Worm (Caenorhabditis elegans) whole organism, L1 larva: ENCODE data around the gene lin-66.

ENCODE experiments used
- C04F5.9 ChIP-seq: sonication (generic microtip); optimal IDR thresholded peaks from 2 replicates; lab custom pipeline; 2016; ENCODE audit warnings: missing genetic modification characterization, missing compliant biosample characterization
- C16A3.4 ChIP-seq: fragments of 150-350 bp; optimal IDR thresholded peaks from 2 replicates; lab custom pipeline; 2014; ENCODE audit warnings: missing biosample characterization, missing genetic modification characterization
- blmp-1 ChIP-seq: fragments of 150-350 bp; optimal IDR thresholded peaks from 2 replicates; lab custom pipeline; 2014; ENCODE audit warnings: missing biosample characterization, missing genetic modification characterization
- ceh-82 ChIP-seq, 3 experiments: fragments of 150-350 bp in 1 of 3; sonication (generic microtip) in 2 of 3; optimal IDR thresholded peaks; 2 replicates each; lab custom pipeline; 2014 to 2017; ENCODE audit warnings: missing biosample characterization in 3 of 3, missing genetic modification characterization in 3 of 3
- ceh-88 ChIP-seq: fragments of 200-800 bp; sonication (Bioruptor generic); IDR thresholded peaks from 2 replicates; pipeline ENCODE4 v1.3.6; 2022; ENCODE audit warnings: missing genetic modification characterization, missing compliant biosample characterization
- dsc-1 ChIP-seq: sonication (generic microtip); optimal IDR thresholded peaks from 2 replicates; lab custom pipeline; 2016; ENCODE audit warnings: mild to moderate bottlenecking, missing genetic modification characterization, missing compliant biosample characterization
- efl-1 ChIP-seq, 4 experiments: fragments of 150-350 bp; optimal IDR thresholded peaks in 3 of 4; peaks in 1 of 4; 1 replicate in 1 of 4; 2 replicates in 3 of 4; lab custom pipeline; 2014; ENCODE audit warnings: missing biosample characterization in 2 of 4, missing genetic modification characterization in 2 of 4, missing genetic modification reagents in 2 of 4
- efl-3 ChIP-seq: fragments of 200-800 bp; sonication (Bioruptor generic); optimal IDR thresholded peaks from 2 replicates; lab custom pipeline; 2018; ENCODE audit warnings: mild to moderate bottlenecking, missing genetic modification characterization, missing compliant biosample characterization
- elt-2 ChIP-seq: sonication (generic microtip); optimal IDR thresholded peaks from 2 replicates; lab custom pipeline; 2016; ENCODE audit warnings: missing genetic modification characterization, mild to moderate bottlenecking, inconsistent platforms, missing compliant biosample characterization, missing genetic modification reagents
- elt-3 ChIP-seq, 6 experiments: fragments of 150-350 bp in 1 of 6; sonication (generic microtip); optimal IDR thresholded peaks; 2 replicates each; lab custom pipeline; 2017 to 2018; ENCODE audit warnings: missing biosample characterization in 6 of 6, missing genetic modification characterization in 6 of 6, inconsistent platforms in 1 of 6
- ets-5 ChIP-seq: fragments of 200-800 bp; sonication (Bioruptor generic); IDR thresholded peaks from 2 replicates; pipeline ENCODE4 v1.3.6; 2022; ENCODE audit warnings: missing genetic modification characterization, missing compliant biosample characterization
- fkh-4 ChIP-seq: sonication (generic microtip); optimal IDR thresholded peaks from 2 replicates; lab custom pipeline; 2016; ENCODE audit warnings: missing compliant biosample characterization, missing genetic modification characterization, borderline replicate concordance
- fkh-8 ChIP-seq: sonication (generic microtip); optimal IDR thresholded peaks from 2 replicates; lab custom pipeline; 2016; ENCODE audit warnings: mild to moderate bottlenecking, missing genetic modification characterization, missing compliant biosample characterization
- grh-1 ChIP-seq: fragments of 200-800 bp; sonication (Bioruptor generic); IDR thresholded peaks from 2 replicates; pipeline ENCODE4 v1.3.6; 2022; ENCODE audit warnings: missing genetic modification reagents, missing genetic modification characterization, missing compliant biosample characterization
- hlh-17 ChIP-seq: fragments of 200-800 bp; sonication (Bioruptor generic); optimal IDR thresholded peaks from 2 replicates; lab custom pipeline; 2018; ENCODE audit warnings: missing genetic modification characterization, mild to moderate bottlenecking, missing compliant biosample characterization, moderate library complexity, borderline replicate concordance
- hlh-4 ChIP-seq: sonication (generic microtip); optimal IDR thresholded peaks from 2 replicates; lab custom pipeline; 2016; ENCODE audit warnings: mild to moderate bottlenecking, missing genetic modification characterization, missing compliant biosample characterization
- lin-35 ChIP-seq, 2 experiments: fragments of 150-350 bp; optimal IDR thresholded peaks; 2 replicates each; lab custom pipeline; 2014; ENCODE audit warnings: missing biosample characterization in 2 of 2, missing genetic modification characterization in 2 of 2, missing genetic modification reagents in 2 of 2
- lir-3 ChIP-seq: sonication (generic microtip); optimal IDR thresholded peaks from 2 replicates; lab custom pipeline; 2016; ENCODE audit warnings: mild to moderate bottlenecking, missing genetic modification characterization, moderate library complexity, missing compliant biosample characterization; ENCODE audit not compliant: poor library complexity
- nhr-11 ChIP-seq: fragments of 150-350 bp; optimal IDR thresholded peaks from 2 replicates; lab custom pipeline; 2014; ENCODE audit warnings: missing biosample characterization, missing genetic modification characterization
- nhr-28 ChIP-seq: fragments of 150-350 bp; optimal IDR thresholded peaks from 2 replicates; lab custom pipeline; 2014; ENCODE audit warnings: missing biosample characterization, missing genetic modification characterization
- nhr-47 ChIP-seq: sonication (generic microtip); optimal IDR thresholded peaks from 2 replicates; lab custom pipeline; 2016; ENCODE audit warnings: mild to moderate bottlenecking, missing genetic modification characterization, moderate library complexity, missing compliant biosample characterization
- nhr-84 ChIP-seq: sonication (generic microtip); optimal IDR thresholded peaks from 2 replicates; lab custom pipeline; 2017; ENCODE audit warnings: missing biosample characterization, missing genetic modification characterization
- nhr-85 ChIP-seq: sonication (generic microtip); peaks from one replicate; lab custom pipeline; 2016; ENCODE audit warnings: missing genetic modification characterization, inconsistent platforms, missing compliant biosample characterization
- pag-3 ChIP-seq: sonication (generic microtip); optimal IDR thresholded peaks from 2 replicates; lab custom pipeline; 2017; ENCODE audit warnings: missing genetic modification characterization, mild to moderate bottlenecking, missing compliant biosample characterization, antibody characterized with exemption, borderline replicate concordance; ENCODE audit not compliant: insufficient read depth
- pax-3 ChIP-seq: fragments of 200-800 bp; sonication (Bioruptor generic); optimal IDR thresholded peaks from 2 replicates; lab custom pipeline; 2018; ENCODE audit warnings: mild to moderate bottlenecking, missing genetic modification characterization, moderate library complexity, missing compliant biosample characterization
- pqm-1 ChIP-seq: sonication (generic microtip); optimal IDR thresholded peaks from 3 replicates; lab custom pipeline; 2017; ENCODE audit warnings: missing biosample characterization, missing genetic modification characterization
- skn-1 ChIP-seq: fragments of 150-350 bp; optimal IDR thresholded peaks from 2 replicates; lab custom pipeline; 2014; ENCODE audit warnings: missing biosample characterization, missing genetic modification characterization
- snpc-4 ChIP-seq: fragments of 150-350 bp; optimal IDR thresholded peaks from 2 replicates; lab custom pipeline; 2014; ENCODE audit warnings: missing biosample characterization, missing genetic modification characterization
- snu-23 ChIP-seq: sonication (generic microtip); optimal IDR thresholded peaks from 2 replicates; lab custom pipeline; 2016; ENCODE audit warnings: missing genetic modification characterization, missing compliant biosample characterization
- sox-4 ChIP-seq: sonication (generic microtip); optimal IDR thresholded peaks from 2 replicates; lab custom pipeline; 2016; ENCODE audit warnings: missing genetic modification characterization, missing compliant biosample characterization
- sup-37 ChIP-seq: fragments of 200-800 bp; sonication (Bioruptor generic); optimal IDR thresholded peaks from 2 replicates; lab custom pipeline; 2018; ENCODE audit warnings: mild to moderate bottlenecking, missing genetic modification characterization, missing compliant biosample characterization
- tbx-2 ChIP-seq: sonication (generic microtip); optimal IDR thresholded peaks from 2 replicates; lab custom pipeline; 2016; ENCODE audit warnings: missing genetic modification characterization, missing compliant biosample characterization
- tlp-1 ChIP-seq: fragments of 150-350 bp; optimal IDR thresholded peaks from 2 replicates; lab custom pipeline; 2014; ENCODE audit warnings: missing biosample characterization, missing genetic modification characterization
- unc-62 ChIP-seq: fragments of 150-350 bp; optimal IDR thresholded peaks from 2 replicates; lab custom pipeline; 2014; ENCODE audit warnings: missing biosample characterization, missing genetic modification reagents, missing genetic modification characterization
- unc-98 ChIP-seq: fragments of 200-800 bp; sonication (Bioruptor generic); IDR thresholded peaks from 2 replicates; pipeline ENCODE4 v1.3.6; 2022; ENCODE audit warnings: missing genetic modification characterization, missing compliant biosample characterization
- vab-15 ChIP-seq: sonication (generic microtip); optimal IDR thresholded peaks from 2 replicates; lab custom pipeline; 2017; ENCODE audit warnings: missing genotype, mild to moderate bottlenecking, missing genetic modification characterization, missing compliant biosample characterization
- zag-1 ChIP-seq: fragments of 150-350 bp; optimal IDR thresholded peaks from 2 replicates; lab custom pipeline; 2014; ENCODE audit warnings: missing biosample characterization, missing genetic modification characterization
- zip-4 ChIP-seq: fragments of 200-800 bp; sonication (Bioruptor generic); optimal IDR thresholded peaks from 2 replicates; lab custom pipeline; 2018; ENCODE audit warnings: mild to moderate bottlenecking, missing genetic modification characterization, moderate library complexity, missing compliant biosample characterization
- ztf-4 ChIP-seq: fragments of 150-350 bp; optimal IDR thresholded peaks from 2 replicates; lab custom pipeline; 2014; ENCODE audit warnings: missing biosample characterization, missing genetic modification characterization

lin-66 gene

DNA sequence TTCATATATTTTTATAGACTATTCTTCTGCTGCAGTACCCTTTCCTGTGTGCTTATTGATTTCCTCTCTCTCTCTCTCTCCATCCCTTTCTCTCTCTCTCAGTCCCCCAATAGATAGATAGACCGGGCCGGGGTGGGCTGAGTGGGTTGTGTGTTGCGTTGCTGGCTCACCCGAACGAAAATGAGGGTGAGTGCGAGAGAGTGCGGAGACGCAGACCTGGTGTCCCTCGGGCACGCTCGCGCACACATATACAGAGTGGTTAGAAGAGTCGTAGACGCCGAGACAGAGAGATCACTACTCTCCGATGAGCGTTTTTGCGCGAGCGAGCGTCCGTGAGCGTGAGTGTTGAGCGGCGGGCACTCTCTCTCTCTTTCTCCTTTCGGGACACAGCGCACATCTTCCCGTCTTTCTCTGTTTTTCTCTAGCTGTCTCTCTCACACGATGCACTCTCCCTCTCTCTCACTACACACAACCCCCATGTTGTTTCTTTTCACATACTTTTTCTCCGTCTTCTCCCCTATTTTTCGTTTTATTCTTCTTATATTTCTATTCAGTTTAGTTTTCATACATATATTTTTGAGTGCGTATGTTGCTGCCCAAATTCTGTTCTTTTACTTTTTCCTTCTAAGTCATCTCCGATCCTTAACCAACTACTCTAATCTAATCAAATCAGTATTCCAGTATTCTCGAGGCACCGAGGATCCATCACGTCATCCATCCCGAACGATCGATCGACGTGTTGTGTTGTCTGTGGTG is at the start of gene lin-66 (continued):
- TF ChIP-seq pax-3 (tag; lab: Kevin White, UChicago) (peak; percentile 70), sox-4 (peak; percentile 77), ztf-4 (no peak), fkh-8 (tag; lab: Kevin White, UChicago) (peak; percentile 93), ceh-88 (GFP tag; lab: Robert Waterston, UW) (no peak), C16A3.4 (tag; lab: Kevin White, UChicago) (peak; percentile 83), sup-37 (GFP tag; lab: Kevin White, UChicago) (peak; percentile 51), nhr-84 (tag; lab: Kevin White, UChicago) (no peak), elt-2 (tag; lab: Kevin White, UChicago) (peak; percentile 47), unc-62 (GFP tag; lab: Kevin White, UChicago) (no peak), nhr-47 (tag; lab: Kevin White, UChicago) (peak; percentile 90), grh-1 (GFP tag; lab: Robert Waterston, UW) (peak; percentile 36; the same call in 1 of the 2 replicates), nhr-11 (tag; lab: Kevin White, UChicago) (peak; percentile 26), tbx-2 (tag; lab: Kevin White, UChicago) (peak; percentile 90), lin-35 (GFP tag; optimal IDR thresholded peaks at IDR 0.05; lab: Kevin White, UChicago) (peak; percentile 56 to 68), pag-3 (no peak), hlh-17 (GFP tag; lab: Kevin White, UChicago) (no peak), ceh-82 (tag; optimal IDR thresholded peaks at IDR 0.05; lab: Kevin White, UChicago) (peak; percentile 73 to 89 (median 80)), snpc-4 (tag; lab: Kevin White, UChicago) (peak; percentile 33), zag-1 (tag; lab: Kevin White, UChicago) (no peak), vab-15 (tag; lab: Kevin White, UChicago) (peak; percentile 23), snu-23 (GFP tag; lab: Kevin White, UChicago) (peak; percentile 96), skn-1 (peak; percentile 56), hlh-4 (no peak), C04F5.9 (tag; lab: Kevin White, UChicago) (no peak), pqm-1 (tag; lab: Kevin White, UChicago) (no peak), dsc-1 (tag; lab: Kevin White, UChicago) (peak; percentile 75), elt-3 (tag; optimal IDR thresholded peaks at IDR 0.05; lab: Kevin White, UChicago) (peak in 3 of 6 experiments; percentile 3 to 53 (median 13)), zip-4 (GFP tag; lab: Kevin White, UChicago) (peak; percentile 64), efl-1 (optimal IDR thresholded peaks at IDR 0.05; lab: Kevin White, UChicago) (peak; percentile 71 to 81), efl-1 (GFP tag; optimal IDR thresholded peaks at IDR 0.05 in 1 of 2; lab: Kevin White, UChicago) (peak; percentile 24 to 92), nhr-85 (tag; lab: Kevin White, UChicago) (peak; percentile 82), nhr-28 (tag; lab: Kevin White, UChicago) (no peak)
- TF ChIP-seq, all 84 proteins: peak for 54

DNA sequence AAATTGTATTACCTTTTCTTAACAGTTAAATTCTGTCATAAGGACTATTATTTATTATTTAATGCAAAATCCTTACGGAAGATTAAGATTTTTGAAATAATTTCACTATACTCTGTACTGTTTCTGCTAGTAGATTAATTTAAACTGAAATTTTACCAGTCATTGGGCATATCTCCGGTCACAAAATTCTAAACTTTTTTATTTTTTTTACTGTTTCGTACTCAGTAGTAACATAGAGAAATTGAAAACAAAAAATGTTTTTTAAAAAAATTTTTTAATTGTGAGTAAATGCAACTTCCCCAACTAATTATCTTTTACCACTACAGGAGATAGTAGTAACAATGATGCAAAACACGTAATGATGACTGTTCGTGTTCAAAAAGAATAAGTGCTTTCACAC is 49.6 kb upstream of the lin-66 start:
- no peak for TF ChIP-seq elt-2 (tag; lab: Kevin White, UChicago)
- no peak for TF ChIP-seq efl-3 (GFP tag; lab: Kevin White, UChicago)
- TF ChIP-seq ztf-4: no peak
- no peak for TF ChIP-seq vab-15 (tag; lab: Kevin White, UChicago)
- TF ChIP-seq tlp-1 (tag; lab: Kevin White, UChicago): no peak
- no peak for TF ChIP-seq unc-98 (GFP tag; lab: Robert Waterston, UW)
- no peak for TF ChIP-seq fkh-4 (tag; lab: Kevin White, UChicago)
- TF ChIP-seq ets-5 (GFP tag; lab: Robert Waterston, UW): no peak
- no peak for TF ChIP-seq lir-3
- TF ChIP-seq fkh-8 (tag; lab: Kevin White, UChicago): no peak
- TF ChIP-seq blmp-1 (tag; lab: Kevin White, UChicago): no peak
